Worm (Caenorhabditis elegans) whole organism, L1 larva: ENCODE measurements around the gene twk-24.

Source experiments
- blmp-1 ChIP-seq: fragments of 150-350 bp; optimal IDR thresholded peaks from 2 replicates; lab custom pipeline; 2014; ENCODE audit warnings: missing biosample characterization, missing genetic modification characterization
- dpl-1 ChIP-seq, 3 experiments: fragments of 150-350 bp in 2 of 3; sonication (generic microtip) in 1 of 3; optimal IDR thresholded peaks; 2 replicates each; lab custom pipeline; 2014 to 2017; ENCODE audit warnings: missing biosample characterization in 3 of 3, missing genetic modification characterization in 3 of 3, missing genetic modification reagents in 3 of 3
- efl-1 ChIP-seq, 4 experiments: fragments of 150-350 bp; optimal IDR thresholded peaks in 3 of 4; peaks in 1 of 4; 1 replicate in 1 of 4; 2 replicates in 3 of 4; lab custom pipeline; 2014; ENCODE audit warnings: missing biosample characterization in 2 of 4, missing genetic modification characterization in 2 of 4, missing genetic modification reagents in 2 of 4
- efl-3 ChIP-seq: fragments of 200-800 bp; sonication (Bioruptor generic); optimal IDR thresholded peaks from 2 replicates; lab custom pipeline; 2018; ENCODE audit warnings: mild to moderate bottlenecking, missing genetic modification characterization, missing compliant biosample characterization
- elt-2 ChIP-seq: sonication (generic microtip); optimal IDR thresholded peaks from 2 replicates; lab custom pipeline; 2016; ENCODE audit warnings: missing genetic modification characterization, mild to moderate bottlenecking, inconsistent platforms, missing compliant biosample characterization, missing genetic modification reagents
- elt-3 ChIP-seq, 6 experiments: fragments of 150-350 bp in 1 of 6; sonication (generic microtip); optimal IDR thresholded peaks; 2 replicates each; lab custom pipeline; 2017 to 2018; ENCODE audit warnings: missing biosample characterization in 6 of 6, missing genetic modification characterization in 6 of 6, inconsistent platforms in 1 of 6
- ets-5 ChIP-seq: fragments of 200-800 bp; sonication (Bioruptor generic); IDR thresholded peaks from 2 replicates; pipeline ENCODE4 v1.3.6; 2022; ENCODE audit warnings: missing genetic modification characterization, missing compliant biosample characterization
- fkh-8 ChIP-seq: sonication (generic microtip); optimal IDR thresholded peaks from 2 replicates; lab custom pipeline; 2016; ENCODE audit warnings: mild to moderate bottlenecking, missing genetic modification characterization, missing compliant biosample characterization
- grh-1 ChIP-seq: fragments of 200-800 bp; sonication (Bioruptor generic); IDR thresholded peaks from 2 replicates; pipeline ENCODE4 v1.3.6; 2022; ENCODE audit warnings: missing genetic modification reagents, missing genetic modification characterization, missing compliant biosample characterization
- hpl-2 ChIP-seq: fragments of 150-350 bp; optimal IDR thresholded peaks from 2 replicates; lab custom pipeline; 2014; ENCODE audit warnings: missing biosample characterization, missing genetic modification reagents, missing genetic modification characterization
- irx-1 ChIP-seq: sonication (generic microtip); optimal IDR thresholded peaks from 2 replicates; lab custom pipeline; 2016; ENCODE audit warnings: missing genetic modification characterization, missing compliant biosample characterization
- jun-1 ChIP-seq: fragments of 150-350 bp; optimal IDR thresholded peaks from 2 replicates; lab custom pipeline; 2014; ENCODE audit warnings: missing biosample characterization, missing genetic modification reagents, missing genetic modification characterization
- lin-14 ChIP-seq: fragments of 200-800 bp; sonication (Bioruptor generic); optimal IDR thresholded peaks from 2 replicates; lab custom pipeline; 2018; ENCODE audit warnings: mild to moderate bottlenecking, missing genetic modification characterization, moderate library complexity, missing compliant biosample characterization
- lin-35 ChIP-seq, 2 experiments: fragments of 150-350 bp; optimal IDR thresholded peaks; 2 replicates each; lab custom pipeline; 2014; ENCODE audit warnings: missing biosample characterization in 2 of 2, missing genetic modification characterization in 2 of 2, missing genetic modification reagents in 2 of 2
- lin-39 ChIP-seq: fragments of 150-350 bp; optimal IDR thresholded peaks from 2 replicates; lab custom pipeline; 2014; ENCODE audit warnings: missing biosample characterization, missing genetic modification reagents, missing genetic modification characterization
- lsy-2 ChIP-seq, 2 experiments: fragments of 150-350 bp; optimal IDR thresholded peaks; 2 replicates each; lab custom pipeline; 2014; ENCODE audit warnings: missing biosample characterization in 2 of 2, missing genetic modification characterization in 2 of 2
- mdl-1 ChIP-seq, 2 experiments: fragments of 150-350 bp; optimal IDR thresholded peaks; 2 replicates each; lab custom pipeline; 2014 to 2017; ENCODE audit warnings: missing biosample characterization in 2 of 2, missing genetic modification characterization in 2 of 2, inconsistent platforms in 1 of 2
- mep-1 ChIP-seq: fragments of 150-350 bp; optimal IDR thresholded peaks from 2 replicates; lab custom pipeline; 2014; ENCODE audit warnings: missing biosample characterization, missing genetic modification characterization
- nhr-20 ChIP-seq: sonication (generic microtip); optimal IDR thresholded peaks from 2 replicates; lab custom pipeline; 2016; ENCODE audit warnings: mild to moderate bottlenecking, missing genetic modification characterization, missing compliant biosample characterization
- nhr-47 ChIP-seq: sonication (generic microtip); optimal IDR thresholded peaks from 2 replicates; lab custom pipeline; 2016; ENCODE audit warnings: mild to moderate bottlenecking, missing genetic modification characterization, moderate library complexity, missing compliant biosample characterization
- nhr-71 ChIP-seq: sonication (generic microtip); optimal IDR thresholded peaks from 2 replicates; lab custom pipeline; 2016; ENCODE audit warnings: mild to moderate bottlenecking, missing genetic modification characterization, moderate library complexity, missing compliant biosample characterization
- nhr-85 ChIP-seq: sonication (generic microtip); peaks from one replicate; lab custom pipeline; 2016; ENCODE audit warnings: missing genetic modification characterization, inconsistent platforms, missing compliant biosample characterization
- rnt-1 ChIP-seq: sonication (generic microtip); optimal IDR thresholded peaks from 2 replicates; lab custom pipeline; 2016; ENCODE audit warnings: mild to moderate bottlenecking, missing genetic modification characterization, moderate library complexity, missing compliant biosample characterization
- snu-23 ChIP-seq: sonication (generic microtip); optimal IDR thresholded peaks from 2 replicates; lab custom pipeline; 2016; ENCODE audit warnings: missing genetic modification characterization, missing compliant biosample characterization
- sptf-1 ChIP-seq: fragments of 150-350 bp; optimal IDR thresholded peaks from 2 replicates; lab custom pipeline; 2014; ENCODE audit warnings: missing biosample characterization, missing genetic modification characterization
- tbx-2 ChIP-seq: sonication (generic microtip); optimal IDR thresholded peaks from 2 replicates; lab custom pipeline; 2016; ENCODE audit warnings: missing genetic modification characterization, missing compliant biosample characterization
- unc-130 ChIP-seq: fragments of 150-350 bp; optimal IDR thresholded peaks from 2 replicates; lab custom pipeline; 2017; ENCODE audit warnings: missing biosample characterization, missing genetic modification characterization, inconsistent platforms
- unc-62 ChIP-seq: fragments of 150-350 bp; optimal IDR thresholded peaks from 2 replicates; lab custom pipeline; 2014; ENCODE audit warnings: missing biosample characterization, missing genetic modification reagents, missing genetic modification characterization
- unc-86 ChIP-seq: sonication (generic microtip); optimal IDR thresholded peaks from 2 replicates; lab custom pipeline; 2016; ENCODE audit warnings: missing genetic modification characterization, missing compliant biosample characterization
- vab-15 ChIP-seq: sonication (generic microtip); optimal IDR thresholded peaks from 2 replicates; lab custom pipeline; 2017; ENCODE audit warnings: missing genotype, mild to moderate bottlenecking, missing genetic modification characterization, missing compliant biosample characterization
- zip-4 ChIP-seq: fragments of 200-800 bp; sonication (Bioruptor generic); optimal IDR thresholded peaks from 2 replicates; lab custom pipeline; 2018; ENCODE audit warnings: mild to moderate bottlenecking, missing genetic modification characterization, moderate library complexity, missing compliant biosample characterization
- ztf-11 ChIP-seq, 2 experiments: sonication (generic microtip); optimal IDR thresholded peaks; 2 replicates each; lab custom pipeline; 2016 to 2017; ENCODE audit warnings: missing genetic modification characterization in 2 of 2, missing biosample characterization in 1 of 2, missing compliant biosample characterization in 1 of 2

The twk-24 gene

ce11 chrV:12298184-12298583 lies 29.1 kb upstream of the twk-24 start (continued):
- TF ChIP-seq ztf-11 (tag; optimal IDR thresholded peaks at IDR 0.05; lab: Kevin White, UChicago) (no peak), unc-86 (no peak), jun-1 (tag; lab: Kevin White, UChicago) (no peak), sptf-1 (tag; lab: Kevin White, UChicago) (no peak)

ce11 chrV:12296794-12297193 lies 27.7 kb upstream of the twk-24 start:
- no peak for TF ChIP-seq zip-4 (GFP tag; lab: Kevin White, UChicago)
- TF ChIP-seq mep-1 (tag; lab: Kevin White, UChicago) = peak; percentile 1
- peak; percentile 64 for TF ChIP-seq blmp-1 (tag; lab: Kevin White, UChicago)
- TF ChIP-seq elt-3 (tag; optimal IDR thresholded peaks at IDR 0.05; lab: Kevin White, UChicago) = peak in 1 of 6 experiments; percentile 32
- peak; percentile 44 for TF ChIP-seq lin-14 (GFP tag; lab: Kevin White, UChicago)
- TF ChIP-seq nhr-85 (tag; lab: Kevin White, UChicago) = peak; percentile 74
- TF ChIP-seq mdl-1 (tag; optimal IDR thresholded peaks at IDR 0.05; lab: Kevin White, UChicago) = peak in 1 of 2 experiments; percentile 17
- no peak for TF ChIP-seq hpl-2
- TF ChIP-seq nhr-20 = peak; percentile 10

- TF ChIP-seq elt-2 (tag; lab: Kevin White, UChicago) (peak; percentile 65), lin-39 (tag; lab: Kevin White, UChicago) (no peak), lin-35 (GFP tag; optimal IDR thresholded peaks at IDR 0.05; lab: Kevin White, UChicago) (peak in 1 of 2 experiments; percentile 7)
- TF ChIP-seq, all 84 proteins: peak for 2
Measured at ce11 chrV:12296122-12296521, 27.0 kb upstream of the twk-24 start.

ce11 chrV:12295520-12295919 lies 26.4 kb upstream of the twk-24 start:
- TF ChIP-seq grh-1 (GFP tag; lab: Robert Waterston, UW) = peak; percentile 32; the same call in 1 of the 2 replicates
- peak in 1 of 6 experiments; percentile 40 for TF ChIP-seq elt-3 (tag; optimal IDR thresholded peaks at IDR 0.05; lab: Kevin White, UChicago)
- peak; percentile 39 for TF ChIP-seq efl-3 (GFP tag; lab: Kevin White, UChicago)
- TF ChIP-seq blmp-1 (tag; lab: Kevin White, UChicago) = peak; percentile 38
- TF ChIP-seq lsy-2 (tag; optimal IDR thresholded peaks at IDR 0.05; lab: Kevin White, UChicago) = peak in 1 of 2 experiments; percentile 48
- no peak for TF ChIP-seq vab-15 (tag; lab: Kevin White, UChicago)
- peak; percentile 15 for TF ChIP-seq tbx-2 (tag; lab: Kevin White, UChicago)
- peak; percentile 96 for TF ChIP-seq nhr-85 (tag; lab: Kevin White, UChicago)
- peak; percentile 25 for TF ChIP-seq irx-1
- TF ChIP-seq nhr-20 = peak; percentile 36
- TF ChIP-seq mep-1 (tag; lab: Kevin White, UChicago) = peak; percentile 16
- peak; percentile 2 for TF ChIP-seq unc-130 (tag; lab: Kevin White, UChicago)
- TF ChIP-seq snu-23 = peak; percentile 33
- TF ChIP-seq nhr-71 (tag; lab: Kevin White, UChicago) = peak; percentile 49
- TF ChIP-seq lin-14 (GFP tag; lab: Kevin White, UChicago) = peak; percentile 56
- TF ChIP-seq unc-62 (GFP tag; lab: Kevin White, UChicago) = no peak
- peak; percentile 2 for TF ChIP-seq nhr-47 (tag; lab: Kevin White, UChicago)
- TF ChIP-seq fkh-8 (tag; lab: Kevin White, UChicago) = no peak
- TF ChIP-seq lin-35 (GFP tag; optimal IDR thresholded peaks at IDR 0.05; lab: Kevin White, UChicago) = peak in 1 of 2 experiments; percentile 23
- TF ChIP-seq ztf-11 (tag; optimal IDR thresholded peaks at IDR 0.05; lab: Kevin White, UChicago) = no peak
- peak; percentile 25 for TF ChIP-seq rnt-1 (tag; lab: Kevin White, UChicago)

ce11 chrV:12295015-12295414 lies 25.9 kb upstream of the twk-24 start:
- TF ChIP-seq ets-5 (GFP tag; lab: Robert Waterston, UW) (no peak), blmp-1 (tag; lab: Kevin White, UChicago) (peak; percentile 17), efl-1 (optimal IDR thresholded peaks at IDR 0.05; lab: Kevin White, UChicago) (no peak), efl-1 (GFP tag; optimal IDR thresholded peaks at IDR 0.05 in 1 of 2; lab: Kevin White, UChicago) (peak in 1 of 2 experiments; percentile 87), lin-35 (GFP tag; optimal IDR thresholded peaks at IDR 0.05; lab: Kevin White, UChicago) (peak in 1 of 2 experiments; percentile 10), dpl-1 (GFP tag; optimal IDR thresholded peaks at IDR 0.05; lab: Kevin White, UChicago) (no peak)
